Fruit fly (Drosophila melanogaster) whole organism, embryonic: ENCODE results near the gene mthl9.

Experiments
- ATbp ChIP-seq: fragments of 200-800 bp; sonication (Bioruptor generic); optimal IDR thresholded peaks from 2 replicates; lab custom pipeline; 2017; ENCODE audit warnings: missing biosample characterization, mild to moderate bottlenecking, missing genetic modification characterization, missing genetic modification reagents
- Abd-B ChIP-seq: fragments of 200-800 bp; sonication (Bioruptor generic); optimal IDR thresholded peaks from 2 replicates; lab custom pipeline; 2018; ENCODE audit warnings: missing biosample characterization, mild to moderate bottlenecking, missing genetic modification characterization, moderate library complexity
- BEAF-32 ChIP-seq: fragments of 200-800 bp; sonication (Bioruptor generic); optimal IDR thresholded peaks from 3 replicates; lab custom pipeline; 2017; ENCODE audit warnings: missing biosample characterization, missing genetic modification characterization, mild to moderate bottlenecking, moderate library complexity, missing genetic modification reagents
- CG10462 ChIP-seq: fragments of 200-800 bp; sonication (Bioruptor generic); optimal IDR thresholded peaks from 2 replicates; lab custom pipeline; 2016; ENCODE audit warnings: missing biosample characterization, missing genetic modification characterization
- CG14014 ChIP-seq: fragments of 200-800 bp; sonication (Bioruptor generic); IDR thresholded peaks from 2 replicates; pipeline ENCODE4 v1.3.6; 2022; ENCODE audit warnings: missing biosample characterization, missing genetic modification characterization
- CG15073 ChIP-seq: fragments of 200-800 bp; sonication (Bioruptor generic); optimal IDR thresholded peaks from 2 replicates; lab custom pipeline; 2016; ENCODE audit warnings: missing biosample characterization, missing genetic modification characterization
- CG2120 ChIP-seq: fragments of 200-800 bp; sonication (Bioruptor generic); optimal IDR thresholded peaks from 3 replicates; lab custom pipeline; 2016; ENCODE audit warnings: missing biosample characterization, missing genetic modification characterization
- CG2202 ChIP-seq: fragments of 200-800 bp; sonication (Bioruptor generic); optimal IDR thresholded peaks from 2 replicates; lab custom pipeline; 2018; ENCODE audit warnings: missing biosample characterization, mild to moderate bottlenecking, missing genetic modification characterization
- CG2889 ChIP-seq: fragments of 200-800 bp; sonication (Bioruptor generic); IDR thresholded peaks from 3 replicates; pipeline ENCODE4 v1.3.6; 2022; ENCODE audit warnings: missing biosample characterization, missing genetic modification characterization
- CG4424 ChIP-seq: fragments of 200-800 bp; sonication (Bioruptor generic); optimal IDR thresholded peaks from 3 replicates; lab custom pipeline; 2016; ENCODE audit warnings: missing biosample characterization, missing genetic modification characterization
- CG4854 ChIP-seq: fragments of 200-800 bp; sonication (Bioruptor generic); optimal IDR thresholded peaks from 2 replicates; lab custom pipeline; 2016; ENCODE audit warnings: missing biosample characterization, missing genetic modification characterization, inconsistent platforms
- CG6254 ChIP-seq: fragments of 200-800 bp; sonication (Bioruptor generic); optimal IDR thresholded peaks from 3 replicates; lab custom pipeline; 2017; ENCODE audit warnings: mild to moderate bottlenecking, missing biosample characterization, missing genetic modification reagents, missing genetic modification characterization
- CG6854 ChIP-seq: fragments of 200-800 bp; sonication (Bioruptor generic); optimal IDR thresholded peaks from 3 replicates; lab custom pipeline; 2017; ENCODE audit warnings: missing biosample characterization, mild to moderate bottlenecking, missing genetic modification characterization
- CG8388 ChIP-seq: fragments of 200-800 bp; sonication (Bioruptor generic); optimal IDR thresholded peaks from 2 replicates; lab custom pipeline; 2019; ENCODE audit warnings: missing biosample characterization, mild to moderate bottlenecking, missing genetic modification characterization, moderate library complexity
- D ChIP-seq, 2 experiments: fragments of 200-800 bp in 1 of 2; fragments of >200 bp in 1 of 2; sonication (Bioruptor generic) in 1 of 2; optimal IDR thresholded peaks; 2 replicates in 1 of 2; 3 replicates in 1 of 2; lab custom pipeline; 2017; ENCODE audit warnings: mild to moderate bottlenecking in 1 of 2, missing biosample characterization in 1 of 2, missing genetic modification characterization in 1 of 2, missing genetic modification reagents in 1 of 2
- Dll ChIP-seq: fragments of 200-800 bp; sonication (Bioruptor generic); IDR thresholded peaks from 4 replicates; pipeline ENCODE4 v1.3.6; 2022; ENCODE audit warnings: missing biosample characterization, missing genetic modification characterization; ENCODE audit not compliant: partially characterized antibody
- Ets97D ChIP-seq: fragments of 200-800 bp; sonication (Bioruptor generic); optimal IDR thresholded peaks from 3 replicates; lab custom pipeline; 2016; ENCODE audit warnings: missing biosample characterization, missing genetic modification characterization
- HLH4C ChIP-seq: fragments of 200-800 bp; sonication (Bioruptor generic); IDR thresholded peaks from 3 replicates; pipeline ENCODE4 v1.3.6; 2022; ENCODE audit warnings: missing biosample characterization, missing genetic modification characterization; ENCODE audit not compliant: partially characterized antibody
- HLH54F ChIP-seq: fragments of 200-800 bp; sonication (Bioruptor generic); optimal IDR thresholded peaks from 3 replicates; lab custom pipeline; 2016; ENCODE audit warnings: missing biosample characterization, missing genetic modification characterization
- HLHmδ ChIP-seq: fragments of 200-800 bp; sonication (Bioruptor generic); optimal IDR thresholded peaks from 2 replicates; lab custom pipeline; 2018; ENCODE audit warnings: missing biosample characterization, mild to moderate bottlenecking, missing genetic modification characterization, moderate library complexity
- Hsf ChIP-seq: fragments of 200-800 bp; sonication (Bioruptor generic); optimal IDR thresholded peaks from 3 replicates; lab custom pipeline; 2016; ENCODE audit warnings: missing biosample characterization, missing genetic modification characterization
- Myb ChIP-seq: fragments of 200-800 bp; sonication (Bioruptor generic); optimal IDR thresholded peaks from 2 replicates; lab custom pipeline; 2016; ENCODE audit warnings: missing biosample characterization, missing genetic modification characterization
- NK7.1 ChIP-seq: fragments of 200-800 bp; sonication (Bioruptor generic); optimal IDR thresholded peaks from 3 replicates; lab custom pipeline; 2016; ENCODE audit warnings: missing biosample characterization, missing genetic modification characterization
- ac ChIP-seq: fragments of 200-800 bp; sonication (Bioruptor generic); optimal IDR thresholded peaks from 3 replicates; lab custom pipeline; 2017; ENCODE audit warnings: missing biosample characterization, mild to moderate bottlenecking, missing genetic modification characterization
- az2 ChIP-seq: fragments of 200-800 bp; sonication (Bioruptor generic); optimal IDR thresholded peaks from 3 replicates; lab custom pipeline; 2016; ENCODE audit warnings: missing biosample characterization, missing genetic modification characterization
- bcd ChIP-seq: fragments of 200-800 bp; sonication (Bioruptor generic); optimal IDR thresholded peaks from 2 replicates; lab custom pipeline; 2017; ENCODE audit warnings: missing biosample characterization, mild to moderate bottlenecking, missing genetic modification characterization
- chm ChIP-seq: fragments of 200-800 bp; sonication (Bioruptor generic); IDR thresholded peaks from 2 replicates; pipeline ENCODE4 v1.3.6; 2022; ENCODE audit warnings: missing biosample characterization, missing genetic modification characterization
- cwo ChIP-seq: fragments of 200-800 bp; sonication (Bioruptor generic); optimal IDR thresholded peaks from 3 replicates; lab custom pipeline; 2017; ENCODE audit warnings: missing biosample characterization, missing genetic modification characterization, mild to moderate bottlenecking, moderate library complexity, missing genetic modification reagents
- eyg ChIP-seq: fragments of 200-800 bp; sonication (Bioruptor generic); optimal IDR thresholded peaks from 3 replicates; lab custom pipeline; 2016; ENCODE audit warnings: missing biosample characterization, missing genetic modification characterization
- kni ChIP-seq: fragments of 200-800 bp; sonication (Bioruptor generic); optimal IDR thresholded peaks from 3 replicates; lab custom pipeline; 2017; ENCODE audit warnings: mild to moderate bottlenecking, missing biosample characterization, missing genetic modification reagents, missing genetic modification characterization
- luna ChIP-seq: fragments of 200-800 bp; sonication (Bioruptor generic); optimal IDR thresholded peaks from 2 replicates; lab custom pipeline; 2016; ENCODE audit warnings: missing biosample characterization, missing genetic modification characterization
- oc ChIP-seq: fragments of 200-800 bp; sonication (Bioruptor generic); optimal IDR thresholded peaks from 2 replicates; lab custom pipeline; 2018; ENCODE audit warnings: missing biosample characterization, mild to moderate bottlenecking, missing genetic modification characterization, moderate library complexity
- pros ChIP-seq: fragments of 200-800 bp; sonication (Bioruptor generic); optimal IDR thresholded peaks from 3 replicates; lab custom pipeline; 2019; ENCODE audit warnings: missing biosample characterization, mild to moderate bottlenecking, missing genetic modification characterization, moderate library complexity
- psq ChIP-seq: fragments of 200-800 bp; sonication (Bioruptor generic); optimal IDR thresholded peaks from 2 replicates; lab custom pipeline; 2017; ENCODE audit warnings: missing biosample characterization, missing genetic modification characterization
- ro ChIP-seq: fragments of 200-800 bp; sonication (Bioruptor generic); IDR thresholded peaks from 2 replicates; pipeline ENCODE4 v1.3.6; 2022; ENCODE audit warnings: missing biosample characterization, missing genetic modification characterization
- sens ChIP-seq: fragments of 200-800 bp; sonication (Bioruptor generic); peaks from one replicate; lab custom pipeline; 2016; ENCODE audit warnings: missing biosample characterization, missing genetic modification characterization
- sqz ChIP-seq: fragments of 200-800 bp; sonication (Bioruptor generic); optimal IDR thresholded peaks from 3 replicates; lab custom pipeline; 2018; ENCODE audit warnings: missing biosample characterization, mild to moderate bottlenecking, missing genetic modification characterization
- tll ChIP-seq, 2 experiments: fragments of 200-800 bp in 1 of 2; fragments of >200 bp in 1 of 2; sonication (Bioruptor generic) in 1 of 2; optimal IDR thresholded peaks; 2 replicates each; lab custom pipeline; 2017 to 2019; ENCODE audit warnings: missing biosample characterization in 2 of 2, missing genetic modification characterization in 2 of 2, mild to moderate bottlenecking in 1 of 2, moderate library complexity in 1 of 2
- trem ChIP-seq: fragments of 200-800 bp; optimal IDR thresholded peaks from 3 replicates; lab custom pipeline; 2019; ENCODE audit warnings: missing biosample characterization, mild to moderate bottlenecking, missing genetic modification characterization, moderate library complexity
- twi ChIP-seq: fragments of 200-800 bp; optimal IDR thresholded peaks from 2 replicates; lab custom pipeline; 2019; ENCODE audit warnings: missing biosample characterization, mild to moderate bottlenecking, missing genetic modification characterization, moderate library complexity
- unpg ChIP-seq: fragments of 200-800 bp; sonication (Bioruptor generic); optimal IDR thresholded peaks from 3 replicates; lab custom pipeline; 2018; ENCODE audit warnings: missing biosample characterization, mild to moderate bottlenecking, missing genetic modification characterization, moderate library complexity
- usp ChIP-seq: fragments of >200 bp; optimal IDR thresholded peaks from 2 replicates; lab custom pipeline; 2017; ENCODE audit warnings: missing biosample characterization, missing genetic modification characterization
- zfh1 ChIP-seq: fragments of 200-800 bp; sonication (Bioruptor generic); IDR thresholded peaks from 3 replicates; pipeline ENCODE4 v1.3.6; 2022; ENCODE audit warnings: missing biosample characterization, missing genetic modification characterization

The mthl9 gene

dm6 chr3L:321495-321894 lies 10.6 kb downstream of the mthl9 start (continued):
- TF ChIP-seq kni (GFP tag; lab: Kevin White, UChicago): peak; percentile 32
- no peak for TF ChIP-seq psq (GFP tag; lab: Kevin White, UChicago)
- peak; percentile 85 for TF ChIP-seq CG6254 (GFP tag; lab: Kevin White, UChicago)
- TF ChIP-seq HLH4C (GFP tag; lab: Robert Waterston, UW): no peak
- TF ChIP-seq Hsf: no peak
- TF ChIP-seq pros (GFP tag; lab: Kevin White, UChicago): peak; percentile 58
- TF ChIP-seq ac: peak; percentile 41
- TF ChIP-seq sqz (GFP tag; lab: Kevin White, UChicago): no peak
- no peak for TF ChIP-seq CG15073 (GFP tag; lab: Kevin White, UChicago)
- TF ChIP-seq tll (GFP tag; optimal IDR thresholded peaks at IDR 0.05; lab: Kevin White, UChicago): peak in 1 of 2 experiments; percentile 93
- TF ChIP-seq usp (GFP tag; lab: Kevin White, UChicago): no peak
- TF ChIP-seq, all 482 proteins: peak for 12

dm6 chr3L:320798-321197 lies 11.3 kb downstream of the mthl9 start:
- peak; percentile 30 for TF ChIP-seq HLHmδ (GFP tag; lab: Kevin White, UChicago)
- peak; percentile 98 for TF ChIP-seq twi (tag; lab: Kevin White, UChicago)
- TF ChIP-seq CG4424 (GFP tag; lab: Kevin White, UChicago): no peak
- peak; percentile 74 for TF ChIP-seq sens (GFP tag; lab: Kevin White, UChicago)

- TF ChIP-seq zfh1 (GFP tag; lab: Robert Waterston, UW) (no peak), chm (GFP tag; lab: Robert Waterston, UW) (no peak), oc (tag; lab: Kevin White, UChicago) (no peak), CG10462 (GFP tag; lab: Kevin White, UChicago) (peak; percentile 60), sens (GFP tag; lab: Kevin White, UChicago) (peak; percentile 63), Myb (GFP tag; lab: Kevin White, UChicago) (peak; percentile 65), D (optimal IDR thresholded peaks at IDR 0.05; lab: Kevin White, UChicago) (peak; percentile 17), D (GFP tag; optimal IDR thresholded peaks at IDR 0.05; lab: Kevin White, UChicago) (no peak)
Measured at dm6 chr3L:320010-320337, 12.1 kb downstream of the mthl9 start.

- TF ChIP-seq BEAF-32 (GFP tag; lab: Kevin White, UChicago) (peak; percentile 52), Abd-B (GFP tag; lab: Kevin White, UChicago) (no peak), ro (GFP tag; lab: Robert Waterston, UW) (no peak), trem (tag; lab: Kevin White, UChicago) (peak; percentile 81), CG8388 (GFP tag; lab: Kevin White, UChicago) (no peak), oc (tag; lab: Kevin White, UChicago) (peak; percentile 69), az2 (GFP tag; lab: Kevin White, UChicago) (no peak), usp (GFP tag; lab: Kevin White, UChicago) (no peak), NK7.1 (no peak), Dll (peak; percentile 41; the same call in 2 of the 4 replicates), bcd (no peak), eyg (GFP tag; lab: Kevin White, UChicago) (no peak), Ets97D (GFP tag; lab: Kevin White, UChicago) (peak; percentile 88), CG2889 (no peak), CG2202 (no peak), unpg (GFP tag; lab: Kevin White, UChicago) (peak; percentile 26), CG2120 (GFP tag; lab: Kevin White, UChicago) (no peak), CG14014 (GFP tag; lab: Robert Waterston, UW) (no peak), cwo (GFP tag; lab: Kevin White, UChicago) (peak; percentile 19), luna (no peak), CG4854 (GFP tag; lab: Kevin White, UChicago) (peak; percentile 16), HLH54F (GFP tag; lab: Kevin White, UChicago) (no peak), CG6854 (GFP tag; lab: Kevin White, UChicago) (no peak), ATbp (no peak)
Measured at dm6 chr3L:319145-320009, 12.7 kb downstream of the mthl9 start, which contains the start of gene fwd. TSS of gene fwd (minus strand) at chr3L:319884.
